Worm (Caenorhabditis elegans) whole organism, young adult: ENCODE results near the gene hpo-28.

Experiments
- B0019.2 ChIP-seq: fragments of 200-800 bp; sonication (Bioruptor generic); conservative IDR thresholded peaks from 2 replicates; pipeline ENCODE4 v1.3.6; 2022; ENCODE audit warnings: missing genetic modification reagents, missing genetic modification characterization, missing compliant biosample characterization
- F57A8.1 ChIP-seq: fragments of 200-800 bp; sonication (Bioruptor generic); optimal IDR thresholded peaks from 2 replicates; lab custom pipeline; 2018; ENCODE audit warnings: mild to moderate bottlenecking, missing genetic modification characterization, moderate library complexity, missing compliant biosample characterization
- ama-1 ChIP-seq, 3 experiments: fragments of 150-350 bp in 1 of 3; sonication (generic microtip) in 2 of 3; optimal IDR thresholded peaks; 2 replicates each; lab custom pipeline; 2014 to 2018; ENCODE audit warnings: missing biosample characterization in 2 of 3, missing genetic modification characterization in 2 of 3, missing genetic modification reagents in 2 of 3
- aptf-3 ChIP-seq: fragments of 200-800 bp; sonication (Bioruptor generic); IDR thresholded peaks from 2 replicates; pipeline ENCODE4 v1.3.6; 2022; ENCODE audit warnings: missing genetic modification characterization, missing compliant biosample characterization
- athp-1 ChIP-seq: sonication (generic microtip); optimal IDR thresholded peaks from 2 replicates; lab custom pipeline; 2017; ENCODE audit warnings: mild to moderate bottlenecking, missing genetic modification characterization, missing compliant biosample characterization
- attf-6 ChIP-seq: fragments of 200-800 bp; sonication (Bioruptor generic); IDR thresholded peaks from 2 replicates; pipeline ENCODE4 v1.3.6; 2022; ENCODE audit warnings: missing genetic modification reagents, missing genetic modification characterization, missing compliant biosample characterization
- ccch-3 ChIP-seq: fragments of 200-800 bp; sonication (Bioruptor generic); optimal IDR thresholded peaks from 2 replicates; lab custom pipeline; 2018; ENCODE audit warnings: mild to moderate bottlenecking, missing genetic modification characterization, missing compliant biosample characterization
- ceh-27 ChIP-seq: fragments of 200-800 bp; sonication (Bioruptor generic); optimal IDR thresholded peaks from 2 replicates; lab custom pipeline; 2018; ENCODE audit warnings: mild to moderate bottlenecking, missing genetic modification characterization, moderate library complexity, missing compliant biosample characterization
- chd-7 ChIP-seq: sonication (generic microtip); optimal IDR thresholded peaks from 2 replicates; lab custom pipeline; 2016; ENCODE audit warnings: mild to moderate bottlenecking, missing genetic modification characterization, moderate library complexity, missing compliant biosample characterization
- him-1 ChIP-seq: sonication (generic microtip); optimal IDR thresholded peaks from 2 replicates; lab custom pipeline; 2016; ENCODE audit warnings: missing genotype, missing genetic modification reagents, missing genetic modification characterization, missing compliant biosample characterization
- lin-40 ChIP-seq: sonication (generic microtip); optimal IDR thresholded peaks from 2 replicates; lab custom pipeline; 2016; ENCODE audit warnings: missing genetic modification characterization, mild to moderate bottlenecking, missing compliant biosample characterization, missing genotype, missing genetic modification reagents
- mxl-1 ChIP-seq: sonication (generic microtip); optimal IDR thresholded peaks from 2 replicates; lab custom pipeline; 2016; ENCODE audit warnings: missing genetic modification characterization, missing compliant biosample characterization
- nfyb-1 ChIP-seq: fragments of 200-800 bp; sonication (Bioruptor generic); IDR thresholded peaks from 2 replicates; pipeline ENCODE4 v1.3.6; 2022; ENCODE audit warnings: missing genetic modification reagents, missing genetic modification characterization, missing compliant biosample characterization
- tbx-9 ChIP-seq: sonication (generic microtip); optimal IDR thresholded peaks from 2 replicates; lab custom pipeline; 2016; ENCODE audit warnings: borderline replicate concordance, missing genetic modification characterization, inconsistent platforms, missing compliant biosample characterization

ce11 chrIII:5683998-5684397 lies 25.1 kb downstream of the hpo-28 start, which contains the start of gene rcan-1:
- TF ChIP-seq B0019.2 (GFP tag; lab: Robert Waterston, UW), result no peak
- TF ChIP-seq lin-40 (tag; lab: Kevin White, UChicago), result no peak
- TF ChIP-seq tbx-9 (tag; lab: Kevin White, UChicago), result no peak
- no peak for TF ChIP-seq aptf-3
- TF ChIP-seq F57A8.1, result no peak
- TF ChIP-seq nfyb-1 (GFP tag; lab: Robert Waterston, UW), result no peak
- TF ChIP-seq chd-7, result no peak
- TF ChIP-seq attf-6 (GFP tag; lab: Robert Waterston, UW), result no peak
- TF ChIP-seq mxl-1 (tag; lab: Kevin White, UChicago), result no peak
- TF ChIP-seq ceh-27, result no peak
- TF ChIP-seq him-1, result no peak
- TF ChIP-seq ccch-3 (GFP tag; lab: Kevin White, UChicago), result no peak
- TF ChIP-seq ama-1 (optimal IDR thresholded peaks at IDR 0.05; lab: Kevin White, UChicago), result no peak
- no peak for TF ChIP-seq ama-1 (GFP tag; optimal IDR thresholded peaks at IDR 0.05; lab: Kevin White, UChicago)
- no peak for TF ChIP-seq athp-1 (tag; lab: Kevin White, UChicago)
